Fruit fly (Drosophila melanogaster) S2 (cell line): ENCODE results near the gene Svil.

Source experiments
- CG8478 ChIP-seq: fragments of >200 bp; optimal IDR thresholded peaks from 2 replicates; lab custom pipeline; 2018
- CTCF ChIP-seq, 2 experiments: fragments of >200 bp; optimal IDR thresholded peaks; 2 replicates each; lab custom pipeline; 2018

dm6 chr3L:2501764-2502163 is 124.3 kb downstream of the Svil start:
- TF ChIP-seq CG8478 (lab: Kevin White, UChicago), result no peak
- TF ChIP-seq CTCF (optimal IDR thresholded peaks at IDR 0.05; lab: Kevin White, UChicago), result no peak
